Fruit fly (Drosophila melanogaster): ENCODE measurements around the gene sog.

sog gene

DNA sequence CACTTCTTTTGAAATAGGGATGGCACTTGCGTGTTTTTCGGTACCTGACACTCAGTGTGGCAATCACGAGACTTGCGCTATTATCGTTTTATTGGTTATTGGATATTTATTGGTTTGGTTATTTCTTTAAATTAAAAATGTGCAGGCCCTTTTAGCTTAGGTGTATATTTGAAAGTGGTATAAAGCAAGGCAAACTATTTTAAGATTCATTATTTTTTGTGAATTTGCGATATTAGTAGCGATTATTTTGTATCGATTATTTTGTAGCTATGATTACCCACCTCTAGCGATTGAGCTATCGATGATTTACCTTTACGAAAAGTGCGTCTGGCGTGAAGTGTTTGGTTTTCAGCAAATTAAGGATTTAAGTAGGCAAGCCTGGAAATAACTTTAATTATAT is 50.4 kb downstream of the sog start, which contains the start of the genes CG9215 and CG8097 (continued):
- TF ChIP-seq NC2β (GFP tag; optimal IDR thresholded peaks at IDR 0.05) (peak; percentile 47), CG1233 (GFP tag; optimal IDR thresholded peaks at IDR 0.05) (peak; percentile 12), dati (GFP tag; IDR thresholded peaks at IDR 0.05) (no peak), inv (GFP tag; IDR thresholded peaks at IDR 0.05; ENCODE audit: partially characterized antibody) (peak; percentile 95), trem (tag; optimal IDR thresholded peaks at IDR 0.05) (peak; percentile 76), prd (optimal IDR thresholded peaks at IDR 0.05) (no peak), prd (GFP tag; IDR thresholded peaks at IDR 0.05) (peak; percentile 6; the same call in 1 of the 3 replicates), CG12104 (GFP tag; optimal IDR thresholded peaks at IDR 0.05) (peak; percentile 2), CG18476 (GFP tag; optimal IDR thresholded peaks at IDR 0.05) (peak; percentile 1), sna (GFP tag; IDR thresholded peaks at IDR 0.05; ENCODE audit: partially characterized antibody) (peak; percentile 96), CG30403 (GFP tag; optimal IDR thresholded peaks at IDR 0.05) (peak; percentile 54)

DNA sequence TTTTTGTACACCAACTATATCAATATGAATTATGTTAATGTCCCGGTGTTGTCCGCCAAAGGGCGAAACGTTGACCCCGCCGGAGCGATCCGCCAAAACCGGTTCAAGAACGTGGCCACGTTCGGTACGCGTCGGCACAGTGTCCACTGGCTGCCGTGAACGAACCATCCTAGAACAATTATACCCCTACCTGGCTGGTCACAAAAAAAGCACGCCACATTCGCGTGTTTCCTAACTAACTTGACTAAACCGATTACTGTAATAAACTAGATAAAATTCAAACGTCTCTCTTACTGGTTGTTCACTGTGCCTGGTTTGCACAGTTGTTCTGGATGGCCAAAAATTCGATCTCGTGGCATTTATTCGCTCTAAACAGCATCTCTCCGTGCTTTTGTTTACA is 53.7 kb downstream of the sog start:
- TF ChIP-seq slbo (GFP tag; IDR thresholded peaks at IDR 0.05) (peak; percentile 97), CG4424 (GFP tag; optimal IDR thresholded peaks at IDR 0.05) (peak; percentile 87), HLHmδ (GFP tag; optimal IDR thresholded peaks at IDR 0.05) (peak; percentile 24), stwl (tag; optimal IDR thresholded peaks at IDR 0.05) (no peak), Dip2 (GFP tag; IDR thresholded peaks at IDR 0.05) (no peak; the same call in 1 of the 2 replicates), wor (GFP tag; IDR thresholded peaks at IDR 0.05) (peak; percentile 70), Elba2 (GFP tag; optimal IDR thresholded peaks at IDR 0.05) (peak; percentile 59), emc (GFP tag; optimal IDR thresholded peaks at IDR 0.05) (peak; percentile 80), zfh1 (GFP tag; IDR thresholded peaks at IDR 0.05) (peak; percentile 93), CG11696 (GFP tag; IDR thresholded peaks at IDR 0.05) (peak; percentile 83), CG13775 (GFP tag; optimal IDR thresholded peaks at IDR 0.05) (peak; percentile 87), rib (GFP tag; IDR thresholded peaks at IDR 0.05) (peak; percentile 95), CG11695 (GFP tag; IDR thresholded peaks at IDR 0.05) (peak; percentile 86), D19A (tag; optimal IDR thresholded peaks at IDR 0.05) (peak; percentile 80), E2f1 (GFP tag; IDR thresholded peaks at IDR 0.05) (peak; percentile 87), CG32532 (GFP tag; IDR thresholded peaks at IDR 0.05) (peak; percentile 97), dpn (GFP tag; optimal IDR thresholded peaks at IDR 0.05) (peak; percentile 93 to 96), CG12391 (tag; optimal IDR thresholded peaks at IDR 0.05) (peak; percentile 86), CG12236 (GFP tag; optimal IDR thresholded peaks at IDR 0.05) (peak; percentile 72), sd (tag; optimal IDR thresholded peaks at IDR 0.05) (peak; percentile 81), fd64A (GFP tag; optimal IDR thresholded peaks at IDR 0.05) (peak; percentile 79), tup (GFP tag; optimal IDR thresholded peaks at IDR 0.05) (peak; percentile 82), gcm (GFP tag; optimal IDR thresholded peaks at IDR 0.05) (peak; percentile 75), row (GFP tag; IDR thresholded peaks at IDR 0.05) (peak; percentile 94), tx (GFP tag; optimal IDR thresholded peaks at IDR 0.05) (peak; percentile 87), pzg (GFP tag; optimal IDR thresholded peaks at IDR 0.05) (peak; percentile 22), Tbp (GFP tag; optimal IDR thresholded peaks at IDR 0.05) (no peak), Ets97D (GFP tag; optimal IDR thresholded peaks at IDR 0.05) (peak; percentile 58), CG11398 (GFP tag; optimal IDR thresholded peaks at IDR 0.05) (peak; percentile 86), ewg (GFP tag; optimal IDR thresholded peaks at IDR 0.05) (peak; percentile 69), Antp (GFP tag; optimal IDR thresholded peaks at IDR 0.05) (peak; percentile 96), Poxn (GFP tag; IDR thresholded peaks at IDR 0.05) (peak; percentile 90), insv (GFP tag; optimal IDR thresholded peaks at IDR 0.05) (peak in 1 of 2 experiments; percentile 51), CG7987 (GFP tag; optimal IDR thresholded peaks at IDR 0.05) (peak; percentile 82), ash1 (GFP tag; optimal IDR thresholded peaks at IDR 0.05) (peak; percentile 72), cwo (GFP tag; optimal IDR thresholded peaks at IDR 0.05) (peak; percentile 90), lilli (GFP tag; optimal IDR thresholded peaks at IDR 0.05) (peak; percentile 97), B-H1 (GFP tag; IDR thresholded peaks at IDR 0.05) (peak; percentile 87), zen2 (GFP tag; IDR thresholded peaks at IDR 0.05; ENCODE audit: partially characterized antibody) (no peak), CG42726 (GFP tag; IDR thresholded peaks at IDR 0.05; ENCODE audit: partially characterized antibody) (no peak)
